Fruit fly (Drosophila melanogaster) whole organism, embryonic: ENCODE results near the gene CG14818.

Experiments used
- CG10147 ChIP-seq: fragments of 200-800 bp; sonication (Bioruptor generic); optimal IDR thresholded peaks from 2 replicates; lab custom pipeline; 2019; ENCODE audit warnings: missing biosample characterization, mild to moderate bottlenecking, missing genetic modification characterization, moderate library complexity
- CG12071 ChIP-seq: fragments of 200-800 bp; sonication (Bioruptor generic); optimal IDR thresholded peaks from 3 replicates; lab custom pipeline; 2018; ENCODE audit warnings: missing biosample characterization, mild to moderate bottlenecking, missing genetic modification characterization
- CG12659 ChIP-seq: fragments of 200-800 bp; sonication (Bioruptor generic); optimal IDR thresholded peaks from 3 replicates; lab custom pipeline; 2017; ENCODE audit warnings: mild to moderate bottlenecking, missing biosample characterization, missing genetic modification reagents, missing genetic modification characterization
- CG12744 ChIP-seq: fragments of 200-800 bp; sonication (Bioruptor generic); optimal IDR thresholded peaks from 2 replicates; lab custom pipeline; 2016; ENCODE audit warnings: missing biosample characterization, missing genetic modification characterization
- CG15269 ChIP-seq: fragments of 200-800 bp; sonication (Bioruptor generic); optimal IDR thresholded peaks from 2 replicates; lab custom pipeline; 2018; ENCODE audit warnings: missing biosample characterization, mild to moderate bottlenecking, missing genetic modification characterization, moderate library complexity
- CG17186 ChIP-seq: fragments of 200-800 bp; sonication (Bioruptor generic); optimal IDR thresholded peaks from 3 replicates; lab custom pipeline; 2017; ENCODE audit warnings: missing biosample characterization, missing genetic modification reagents, missing genetic modification characterization
- CG17829 ChIP-seq: fragments of 200-800 bp; optimal IDR thresholded peaks from 2 replicates; lab custom pipeline; 2019; ENCODE audit warnings: missing biosample characterization, mild to moderate bottlenecking, missing genetic modification characterization, moderate library complexity
- CG1792 ChIP-seq: fragments of 200-800 bp; sonication (Bioruptor generic); optimal IDR thresholded peaks from 2 replicates; lab custom pipeline; 2016; ENCODE audit warnings: missing biosample characterization, missing genetic modification characterization
- CG32772 ChIP-seq: fragments of 200-800 bp; sonication (Bioruptor generic); IDR thresholded peaks from 2 replicates; pipeline ENCODE4 v1.3.6; 2022; ENCODE audit warnings: missing biosample characterization, missing genetic modification characterization
- CG3407 ChIP-seq: fragments of 200-800 bp; sonication (Bioruptor generic); optimal IDR thresholded peaks from 2 replicates; lab custom pipeline; 2018; ENCODE audit warnings: missing biosample characterization, mild to moderate bottlenecking, missing genetic modification characterization
- CG3995 ChIP-seq: fragments of 200-800 bp; sonication (Bioruptor generic); optimal IDR thresholded peaks from 3 replicates; lab custom pipeline; 2016; ENCODE audit warnings: missing biosample characterization, missing genetic modification characterization
- CG6689 ChIP-seq: fragments of 200-800 bp; sonication (Bioruptor generic); IDR thresholded peaks from 2 replicates; pipeline ENCODE4 v1.3.6; 2022; ENCODE audit warnings: missing biosample characterization, missing genetic modification characterization
- CG6813 ChIP-seq: fragments of 200-800 bp; sonication (Bioruptor generic); optimal IDR thresholded peaks from 2 replicates; lab custom pipeline; 2017; ENCODE audit warnings: missing biosample characterization, missing genetic modification characterization, mild to moderate bottlenecking, moderate library complexity, missing genetic modification reagents
- CG7271 ChIP-seq: fragments of 200-800 bp; sonication (Bioruptor generic); optimal IDR thresholded peaks from 2 replicates; lab custom pipeline; 2018; ENCODE audit warnings: missing biosample characterization, mild to moderate bottlenecking, missing genetic modification characterization, moderate library complexity
- CG8388 ChIP-seq: fragments of 200-800 bp; sonication (Bioruptor generic); optimal IDR thresholded peaks from 2 replicates; lab custom pipeline; 2019; ENCODE audit warnings: missing biosample characterization, mild to moderate bottlenecking, missing genetic modification characterization, moderate library complexity
- CG9876 ChIP-seq: fragments of 200-800 bp; sonication (Bioruptor generic); optimal IDR thresholded peaks from 2 replicates; lab custom pipeline; 2016; ENCODE audit warnings: missing biosample characterization, missing genetic modification characterization
- Chrac-16 ChIP-seq: fragments of 200-800 bp; sonication (Bioruptor generic); optimal IDR thresholded peaks from 3 replicates; lab custom pipeline; 2016; ENCODE audit warnings: missing biosample characterization, missing genetic modification characterization
- Drgx ChIP-seq: fragments of 200-800 bp; sonication (Bioruptor generic); IDR thresholded peaks from 2 replicates; pipeline ENCODE4 v1.3.6; 2022; ENCODE audit warnings: missing biosample characterization, missing genetic modification characterization
- E2f2 ChIP-seq: fragments of 200-800 bp; sonication (Bioruptor generic); IDR thresholded peaks from 2 replicates; pipeline ENCODE4 v1.3.6; 2022; ENCODE audit warnings: missing biosample characterization, missing genetic modification characterization
- ERR ChIP-seq: fragments of 200-800 bp; sonication (Bioruptor generic); optimal IDR thresholded peaks from 2 replicates; lab custom pipeline; 2016; ENCODE audit warnings: missing biosample characterization, missing genetic modification characterization
- Ets65A ChIP-seq: fragments of 200-800 bp; sonication (Bioruptor generic); peaks from one replicate; lab custom pipeline; 2016; ENCODE audit warnings: missing biosample characterization, missing genetic modification characterization
- Hand ChIP-seq: fragments of 200-800 bp; sonication (Bioruptor generic); optimal IDR thresholded peaks from 2 replicates; lab custom pipeline; 2017; ENCODE audit warnings: mild to moderate bottlenecking, missing biosample characterization, missing genetic modification reagents, missing genetic modification characterization
- Hey ChIP-seq: fragments of 200-800 bp; sonication (Bioruptor generic); optimal IDR thresholded peaks from 3 replicates; lab custom pipeline; 2018; ENCODE audit warnings: missing biosample characterization, mild to moderate bottlenecking, missing genetic modification characterization
- Myb ChIP-seq: fragments of 200-800 bp; sonication (Bioruptor generic); optimal IDR thresholded peaks from 2 replicates; lab custom pipeline; 2016; ENCODE audit warnings: missing biosample characterization, missing genetic modification characterization
- NC2β ChIP-seq: fragments of 200-800 bp; sonication (Bioruptor generic); optimal IDR thresholded peaks from 2 replicates; lab custom pipeline; 2016; ENCODE audit warnings: missing biosample characterization, missing genetic modification characterization
- Sox102F ChIP-seq: fragments of 200-800 bp; sonication (Bioruptor generic); optimal IDR thresholded peaks from 2 replicates; lab custom pipeline; 2018; ENCODE audit warnings: missing biosample characterization, mild to moderate bottlenecking, missing genetic modification characterization, moderate library complexity
- Ssrp ChIP-seq: fragments of 200-800 bp; sonication (Bioruptor generic); optimal IDR thresholded peaks from 2 replicates; lab custom pipeline; 2018; ENCODE audit warnings: missing biosample characterization, mild to moderate bottlenecking, missing genetic modification characterization, moderate library complexity
- Trl ChIP-seq, 3 experiments: fragments of >200 bp in 2 of 3; fragments of 200-800 bp in 1 of 3; sonication (Bioruptor generic) in 1 of 3; optimal IDR thresholded peaks; 2 replicates in 1 of 3; 3 replicates in 2 of 3; lab custom pipeline; 2016 to 2017; ENCODE audit warnings: missing biosample characterization in 1 of 3, missing genetic modification characterization in 1 of 3
- al ChIP-seq: fragments of 200-800 bp; sonication (Bioruptor generic); IDR thresholded peaks from 2 replicates; pipeline ENCODE4 v1.3.6; 2022; ENCODE audit warnings: missing biosample characterization, missing genetic modification characterization
- cwo ChIP-seq: fragments of 200-800 bp; sonication (Bioruptor generic); optimal IDR thresholded peaks from 3 replicates; lab custom pipeline; 2017; ENCODE audit warnings: missing biosample characterization, missing genetic modification characterization, mild to moderate bottlenecking, moderate library complexity, missing genetic modification reagents
- da ChIP-seq: fragments of 200-800 bp; sonication (Bioruptor generic); optimal IDR thresholded peaks from 2 replicates; lab custom pipeline; 2016; ENCODE audit warnings: missing biosample characterization, missing genetic modification characterization
- dpn ChIP-seq, 2 experiments: fragments of 200-800 bp; sonication (Bioruptor generic); optimal IDR thresholded peaks; 3 replicates each; lab custom pipeline; 2016; ENCODE audit warnings: missing biosample characterization in 2 of 2, missing genetic modification characterization in 2 of 2
- fd64A ChIP-seq: fragments of 200-800 bp; sonication (Bioruptor generic); optimal IDR thresholded peaks from 3 replicates; lab custom pipeline; 2018; ENCODE audit warnings: missing biosample characterization, mild to moderate bottlenecking, missing genetic modification characterization
- gsb ChIP-seq: fragments of 200-800 bp; sonication (Bioruptor generic); IDR thresholded peaks from 2 replicates; pipeline ENCODE4 v1.3.6; 2022; ENCODE audit warnings: missing biosample characterization, missing genetic modification characterization
- gt ChIP-seq: fragments of 200-800 bp; sonication (Bioruptor generic); IDR thresholded peaks from 2 replicates; pipeline ENCODE4 v1.3.6; 2022; ENCODE audit warnings: missing biosample characterization, missing genetic modification characterization
- lab ChIP-seq: fragments of 200-800 bp; sonication (Bioruptor generic); optimal IDR thresholded peaks from 3 replicates; lab custom pipeline; 2017; ENCODE audit warnings: missing biosample characterization, missing genetic modification characterization, mild to moderate bottlenecking, moderate library complexity, missing genetic modification reagents
- lbe ChIP-seq: fragments of 200-800 bp; sonication (Bioruptor generic); optimal IDR thresholded peaks from 2 replicates; lab custom pipeline; 2016; ENCODE audit warnings: missing biosample characterization, mild to moderate bottlenecking, missing genetic modification characterization
- lilli ChIP-seq: fragments of 200-800 bp; sonication (Bioruptor generic); optimal IDR thresholded peaks from 3 replicates; lab custom pipeline; 2016; ENCODE audit warnings: missing biosample characterization, missing genetic modification characterization
- mirr ChIP-seq: fragments of 200-800 bp; sonication (Bioruptor generic); optimal IDR thresholded peaks from 3 replicates; lab custom pipeline; 2018; ENCODE audit warnings: missing biosample characterization, mild to moderate bottlenecking, missing genetic modification characterization
- nerfin-1 ChIP-seq: fragments of 200-800 bp; sonication (Bioruptor generic); optimal IDR thresholded peaks from 3 replicates; lab custom pipeline; 2019; ENCODE audit warnings: missing biosample characterization, mild to moderate bottlenecking, missing genetic modification characterization, moderate library complexity
- nmo ChIP-seq: fragments of 200-800 bp; sonication (Bioruptor generic); optimal IDR thresholded peaks from 2 replicates; lab custom pipeline; 2018; ENCODE audit warnings: missing biosample characterization, mild to moderate bottlenecking, missing genetic modification characterization, moderate library complexity
- otp ChIP-seq: fragments of 200-800 bp; sonication (Bioruptor generic); IDR thresholded peaks from 3 replicates; pipeline ENCODE4, ENCODE4 v1.3.6; 2022; ENCODE audit warnings: missing biosample characterization, missing genetic modification characterization
- p53 ChIP-seq: fragments of 200-800 bp; sonication (Bioruptor generic); optimal IDR thresholded peaks from 2 replicates; lab custom pipeline; 2016; ENCODE audit warnings: missing biosample characterization, missing genetic modification characterization
- salm ChIP-seq: fragments of 200-800 bp; sonication (Bioruptor generic); optimal IDR thresholded peaks from 2 replicates; lab custom pipeline; 2018; ENCODE audit warnings: missing biosample characterization, mild to moderate bottlenecking, missing genetic modification characterization
- sc ChIP-seq, 3 experiments: fragments of >200 bp in 2 of 3; fragments of 200-800 bp in 1 of 3; sonication (Bioruptor generic) in 1 of 3; optimal IDR thresholded peaks; 2 replicates in 2 of 3; 3 replicates in 1 of 3; lab custom pipeline; 2017; ENCODE audit warnings: mild to moderate bottlenecking in 1 of 3, missing biosample characterization in 1 of 3, missing genetic modification characterization in 1 of 3, missing genetic modification reagents in 1 of 3
- slbo ChIP-seq: fragments of 200-800 bp; sonication (Bioruptor generic); IDR thresholded peaks from 2 replicates; pipeline ENCODE4 v1.3.6; 2022; ENCODE audit warnings: missing biosample characterization, missing genetic modification characterization
- sr ChIP-seq: fragments of 200-800 bp; sonication (Bioruptor generic); IDR thresholded peaks from 3 replicates; pipeline ENCODE4 v1.3.6; 2022; ENCODE audit warnings: missing biosample characterization, missing genetic modification characterization

Gene CG14818

DNA sequence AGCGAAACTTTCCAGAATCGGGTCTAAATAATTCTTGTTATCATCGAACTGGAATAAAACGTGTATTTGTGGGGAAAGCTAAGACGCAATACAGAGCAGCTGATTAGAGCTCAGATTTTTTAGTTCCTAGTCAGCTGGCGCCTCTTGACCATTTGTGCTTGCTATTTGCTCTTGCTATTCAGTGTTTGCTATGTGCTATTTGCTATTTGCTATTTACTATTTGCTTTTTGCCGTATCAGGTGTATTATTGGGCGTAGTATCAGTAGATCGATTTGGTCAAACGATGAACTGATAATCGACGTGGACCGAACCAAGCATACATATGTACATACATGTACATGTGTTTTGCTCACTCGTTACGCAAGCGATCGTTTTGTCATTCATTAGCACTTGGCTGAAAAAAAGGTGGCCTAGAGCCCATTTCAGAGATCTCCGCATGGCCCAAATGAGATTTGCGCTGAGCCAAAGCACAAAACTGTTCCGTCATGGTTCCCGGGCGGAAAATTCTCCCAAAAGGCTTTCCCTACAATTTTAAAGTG is 34.1 kb downstream of the CG14818 start (continued):
- peak; percentile 72 for TF ChIP-seq sr (GFP tag; lab: Robert Waterston, UW)
- TF ChIP-seq CG6689, result 0 out of 2 replicates have a peak, but pooled peaks have one; percentile 7
- no peak for TF ChIP-seq nerfin-1 (tag; lab: Kevin White, UChicago)
- peak; percentile 33 for TF ChIP-seq CG15269 (tag; lab: Kevin White, UChicago)
- no peak for TF ChIP-seq CG32772 (GFP tag; lab: Robert Waterston, UW)
- TF ChIP-seq slbo (GFP tag; lab: Robert Waterston, UW), result peak; percentile 52
- TF ChIP-seq E2f2 (GFP tag; lab: Robert Waterston, UW), result peak; percentile 38; the same call in 1 of the 2 replicates
- TF ChIP-seq CG12659 (GFP tag; lab: Kevin White, UChicago), result peak; percentile 53
- TF ChIP-seq Trl (optimal IDR thresholded peaks at IDR 0.05; lab: Kevin White, UChicago), result no peak
- TF ChIP-seq Trl (GFP tag; optimal IDR thresholded peaks at IDR 0.05; lab: Kevin White, UChicago), result peak; percentile 63
- peak; percentile 11 for TF ChIP-seq ERR (GFP tag; lab: Kevin White, UChicago)
- peak; percentile 75 for TF ChIP-seq cwo
- TF ChIP-seq CG3407 (GFP tag; lab: Kevin White, UChicago), result peak; percentile 42
- no peak for TF ChIP-seq Hand (GFP tag; lab: Kevin White, UChicago)
- no peak for TF ChIP-seq CG17186
- peak; percentile 77 for TF ChIP-seq lab (GFP tag; lab: Kevin White, UChicago)
- TF ChIP-seq gsb (GFP tag; lab: Robert Waterston, UW), result peak; percentile 49; the same call in 1 of the 2 replicates
- peak; percentile 30 for TF ChIP-seq CG7271 (tag; lab: Kevin White, UChicago)
- peak; percentile 26 for TF ChIP-seq Myb (GFP tag; lab: Kevin White, UChicago)
- TF ChIP-seq Sox102F (GFP tag; lab: Kevin White, UChicago), result peak; percentile 38
- no peak for TF ChIP-seq gt (GFP tag; lab: Robert Waterston, UW)
- TF ChIP-seq nmo (GFP tag; lab: Kevin White, UChicago), result no peak
- no peak for TF ChIP-seq CG3995 (GFP tag; lab: Kevin White, UChicago)
- TF ChIP-seq lilli (GFP tag; lab: Kevin White, UChicago), result peak; percentile 42
- no peak for TF ChIP-seq CG10147 (GFP tag; lab: Kevin White, UChicago)
- peak; percentile 56 for TF ChIP-seq Hey (tag; lab: Kevin White, UChicago)
- TF ChIP-seq otp (GFP tag; lab: Robert Waterston, UW), result peak; percentile 33; the same call in 1 of the 3 replicates
- TF ChIP-seq sc (optimal IDR thresholded peaks at IDR 0.05; lab: Kevin White, UChicago), result no peak
- TF ChIP-seq sc (GFP tag; optimal IDR thresholded peaks at IDR 0.05; lab: Kevin White, UChicago), result peak; percentile 4
- peak; percentile 54 for TF ChIP-seq da (GFP tag; lab: Kevin White, UChicago)
- 0 out of 2 replicates have a peak, but pooled peaks have one; percentile 7 for TF ChIP-seq Drgx (GFP tag; lab: Robert Waterston, UW)
- peak in 1 of 2 experiments; percentile 55 for TF ChIP-seq dpn (GFP tag; optimal IDR thresholded peaks at IDR 0.05; lab: Kevin White, UChicago)
- TF ChIP-seq fd64A, result no peak
- TF ChIP-seq mirr (GFP tag; lab: Kevin White, UChicago), result peak; percentile 41
- no peak for TF ChIP-seq Chrac-16 (GFP tag; lab: Kevin White, UChicago)
- peak; percentile 63 for TF ChIP-seq CG12071
- TF ChIP-seq CG8388, result no peak
- peak; percentile 5; the same call in 1 of the 2 replicates for TF ChIP-seq al (GFP tag; lab: Robert Waterston, UW)
- peak; percentile 66 for TF ChIP-seq CG6813 (GFP tag; lab: Kevin White, UChicago)
- TF ChIP-seq CG1792, result peak; percentile 87
- TF ChIP-seq CG12744, result peak; percentile 62
- peak; percentile 51 for TF ChIP-seq NC2β (GFP tag; lab: Kevin White, UChicago)
- TF ChIP-seq Ets65A (GFP tag; lab: Kevin White, UChicago), result no peak
- no peak for TF ChIP-seq Ssrp (tag; lab: Kevin White, UChicago)
- no peak for TF ChIP-seq salm (tag; lab: Kevin White, UChicago)
- TF ChIP-seq p53 (GFP tag; lab: Kevin White, UChicago), result peak; percentile 17
- no peak for TF ChIP-seq CG17829 (tag; lab: Kevin White, UChicago)
- TF ChIP-seq lbe (GFP tag; lab: Kevin White, UChicago), result no peak
- peak; percentile 36 for TF ChIP-seq CG9876 (GFP tag; lab: Kevin White, UChicago)
